Worm (Caenorhabditis elegans) whole organism, L4/young adult: ENCODE data around the gene rbm-28.

Experiments used
- W03F9.2 ChIP-seq: fragments of 150-350 bp; optimal IDR thresholded peaks from 2 replicates; lab custom pipeline; 2014; ENCODE audit warnings: missing biosample characterization, missing genetic modification characterization
- dao-5 ChIP-seq: sonication (generic microtip); optimal IDR thresholded peaks from 2 replicates; lab custom pipeline; 2016; ENCODE audit warnings: missing genotype, missing genetic modification characterization, moderate library complexity, missing compliant biosample characterization
- him-1 ChIP-seq: sonication (generic microtip); optimal IDR thresholded peaks from 2 replicates; lab custom pipeline; 2016; ENCODE audit warnings: missing genotype, missing genetic modification reagents, missing genetic modification characterization, missing compliant biosample characterization

Gene rbm-28

DNA sequence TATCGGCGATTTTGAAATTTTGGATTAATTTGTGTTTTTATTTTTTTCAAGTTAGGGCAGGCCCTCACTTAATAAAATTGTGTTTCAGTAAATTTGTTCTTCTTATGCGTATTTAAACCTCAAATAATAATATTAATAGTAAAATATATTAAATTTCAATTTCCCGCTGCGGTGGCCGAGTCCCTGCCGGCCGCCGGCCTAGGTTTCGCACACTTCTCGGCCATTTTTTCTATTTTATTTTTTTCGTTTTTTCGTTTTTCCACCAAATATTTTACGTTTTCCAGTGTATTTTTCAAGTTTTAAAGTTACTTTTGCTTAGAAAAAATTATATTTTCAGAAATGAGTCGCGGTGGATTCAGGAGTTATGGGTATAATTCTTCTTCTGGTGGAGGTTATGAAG, at the start of gene rbm-28:
TSS of gene rbm-28 (plus strand) at position 338 of the 400 bp plus-strand sequence.
- no peak for TF ChIP-seq him-1 (tag; lab: Kevin White, UChicago)
- TF ChIP-seq dao-5 (tag; lab: Kevin White, UChicago), result no peak
- peak; percentile 33 for TF ChIP-seq W03F9.2 (tag; lab: Kevin White, UChicago)

DNA sequence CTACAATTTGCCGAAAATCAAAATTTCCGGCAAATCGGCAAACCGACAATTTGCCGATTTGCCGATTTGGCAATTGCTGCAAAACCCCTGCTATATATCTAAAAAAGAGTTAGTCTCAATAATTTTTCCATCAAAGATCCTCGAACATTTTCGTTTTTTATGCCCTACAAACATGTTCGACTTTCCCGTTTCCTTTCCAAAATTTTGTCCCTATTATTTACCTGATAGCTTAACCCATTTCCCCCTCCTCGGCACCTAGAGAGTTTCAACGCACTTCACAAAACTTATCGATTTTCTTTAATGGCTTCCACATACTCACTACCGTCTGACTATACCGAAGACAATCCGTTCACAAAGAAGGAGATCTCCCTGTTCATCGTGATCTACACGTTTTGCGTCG, 48.4 kb upstream of the rbm-28 start, which contains the start of gene W01D2.6:
TSS of gene W01D2.6 (plus strand) at position 301 of the 400 bp plus-strand sequence.
- TF ChIP-seq dao-5 (tag; lab: Kevin White, UChicago) (no peak), W03F9.2 (tag; lab: Kevin White, UChicago) (no peak), him-1 (tag; lab: Kevin White, UChicago) (no peak)

DNA sequence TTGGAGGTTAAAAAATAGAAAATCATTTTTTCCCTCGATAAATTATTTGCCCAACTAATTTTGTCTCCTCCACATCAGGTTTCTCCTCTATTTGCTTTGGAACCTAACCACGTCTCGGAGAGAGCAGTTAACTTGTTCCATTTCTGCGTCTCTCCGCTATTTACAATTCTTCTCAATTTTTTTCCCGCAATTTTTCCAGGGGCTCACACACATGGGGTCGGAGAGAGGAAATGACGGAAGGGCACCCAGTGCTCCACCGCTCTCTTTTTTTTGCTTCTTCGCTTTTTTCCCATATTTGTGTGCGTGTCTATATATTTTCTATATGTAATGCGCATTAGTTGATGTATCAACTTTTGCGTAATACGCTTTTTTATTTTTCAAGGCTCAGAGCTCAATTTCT, 46.5 kb upstream of the rbm-28 start:
- TF ChIP-seq W03F9.2 (tag; lab: Kevin White, UChicago) (no peak), dao-5 (tag; lab: Kevin White, UChicago) (no peak), him-1 (tag; lab: Kevin White, UChicago) (no peak)

DNA sequence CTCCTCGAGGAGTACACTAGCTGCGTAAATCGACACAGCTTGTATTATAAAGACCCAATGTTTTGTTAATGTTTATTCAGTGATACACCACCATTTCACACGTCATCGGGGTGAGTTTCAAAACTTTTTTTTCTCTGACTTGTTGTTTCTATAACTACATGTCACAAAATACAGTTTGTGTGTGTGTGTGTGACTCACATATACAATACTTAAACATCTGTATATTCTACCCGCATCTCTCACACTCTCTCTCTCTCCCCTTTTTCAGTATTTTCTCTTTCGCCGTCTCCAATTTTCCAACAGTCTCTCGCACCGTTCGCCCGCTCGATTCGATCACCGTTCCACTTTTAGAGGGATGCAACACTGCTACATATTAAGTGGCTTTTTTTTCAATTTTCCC, 45.6 kb upstream of the rbm-28 start:
- TF ChIP-seq him-1 (tag; lab: Kevin White, UChicago) (no peak), dao-5 (tag; lab: Kevin White, UChicago) (no peak), W03F9.2 (tag; lab: Kevin White, UChicago) (no peak)

DNA sequence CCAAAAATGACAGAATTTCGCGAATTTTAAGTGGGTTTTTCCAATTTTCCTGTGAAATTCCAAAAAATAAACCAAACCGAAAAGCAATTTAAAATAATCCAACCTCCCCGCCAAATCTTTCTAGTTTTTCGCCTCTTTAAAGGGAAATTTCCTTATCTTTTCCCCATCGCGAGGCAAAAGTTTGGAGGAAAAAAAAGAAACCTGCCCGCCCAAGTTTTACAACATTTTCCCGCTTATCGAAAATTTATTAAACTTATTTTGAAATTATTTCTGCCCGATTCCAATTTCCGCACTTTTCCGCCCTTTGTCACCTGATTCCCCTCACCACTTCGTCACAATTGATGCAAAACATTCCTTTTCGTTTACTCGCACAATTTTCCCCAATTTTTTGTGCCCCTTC, 44.8 kb upstream of the rbm-28 start, which contains the start of gene osta-3:
TSS of gene osta-3 (plus strand) at position 301 of the 400 bp plus-strand sequence.
- no peak for TF ChIP-seq him-1 (tag; lab: Kevin White, UChicago)
- no peak for TF ChIP-seq W03F9.2 (tag; lab: Kevin White, UChicago)
- TF ChIP-seq dao-5 (tag; lab: Kevin White, UChicago), result no peak

DNA sequence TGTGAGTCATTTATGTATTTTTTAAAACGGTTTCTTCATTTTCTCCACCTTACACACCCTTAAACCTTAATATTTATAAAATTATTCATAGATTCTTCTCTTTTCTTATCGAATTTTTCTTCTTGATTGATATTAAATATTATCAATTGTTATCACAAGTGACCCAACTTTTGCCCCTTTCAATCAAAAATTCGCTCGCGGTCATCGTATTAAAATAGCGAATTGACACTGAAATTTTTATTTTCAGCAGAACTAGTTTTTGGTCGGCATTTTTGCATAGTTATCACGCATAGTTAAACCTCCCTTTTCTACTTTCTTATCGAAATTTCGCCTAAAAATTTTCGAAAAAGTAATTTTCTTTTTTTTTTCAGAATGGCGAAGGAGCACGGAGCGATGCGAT, 44.4 kb upstream of the rbm-28 start:
- TF ChIP-seq dao-5 (tag; lab: Kevin White, UChicago) (no peak), W03F9.2 (tag; lab: Kevin White, UChicago) (no peak), him-1 (tag; lab: Kevin White, UChicago) (no peak)

DNA sequence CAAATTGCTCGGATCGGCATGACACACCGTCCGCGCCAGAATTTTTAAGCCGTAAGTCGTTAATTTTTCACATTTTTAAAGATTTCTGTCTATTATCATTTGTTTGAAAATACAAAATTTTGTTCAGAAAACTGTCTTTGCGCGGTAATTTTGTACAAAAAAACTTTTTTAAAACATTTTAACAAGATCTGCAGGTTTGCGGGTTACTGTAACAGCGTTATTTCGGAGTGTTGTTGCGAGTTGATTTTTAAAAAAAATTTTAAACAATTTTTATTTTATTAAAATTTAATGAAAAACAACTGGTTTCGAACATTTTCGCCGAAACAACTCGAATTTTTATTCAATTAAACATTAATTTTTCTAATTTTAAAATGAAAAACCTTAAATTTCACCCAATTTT, 44.0 kb upstream of the rbm-28 start:
- TF ChIP-seq W03F9.2 (tag; lab: Kevin White, UChicago) (no peak), dao-5 (tag; lab: Kevin White, UChicago) (no peak), him-1 (tag; lab: Kevin White, UChicago) (no peak)

DNA sequence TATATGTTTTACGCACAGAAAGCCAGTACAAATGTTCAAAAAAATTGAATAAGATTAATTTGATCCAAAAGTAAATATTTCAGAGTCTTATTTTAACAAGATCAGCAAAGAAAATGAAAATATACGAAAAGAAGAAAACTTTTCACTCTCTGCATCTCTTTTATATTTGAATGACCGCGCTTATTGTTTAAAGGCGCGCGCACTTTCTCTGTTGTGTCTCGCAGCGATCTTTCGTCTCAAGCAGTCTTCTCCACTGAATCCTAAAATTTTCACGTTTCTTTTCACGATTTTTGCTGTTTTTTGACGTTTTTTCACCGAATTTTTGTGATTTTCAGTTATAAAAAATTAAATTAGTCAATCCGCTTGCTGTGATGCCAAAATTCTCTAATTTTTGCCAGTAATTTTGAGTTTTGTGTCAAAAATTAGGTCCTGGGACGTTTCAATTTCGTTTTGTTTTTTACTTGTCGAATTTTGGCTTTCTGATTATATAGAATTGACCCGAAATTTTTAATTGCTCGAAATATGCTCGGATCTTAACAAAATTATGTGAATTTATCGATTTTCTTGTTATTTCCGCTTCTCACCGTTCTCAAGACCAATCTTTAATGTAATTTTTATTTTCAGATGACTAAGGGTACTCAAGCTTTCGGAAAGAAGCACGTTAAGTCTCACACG, 42.0 kb upstream of the rbm-28 start, which contains the start of gene W01D2.1:
TSS of gene W01D2.1 (plus strand) at position 625 of the 675 bp plus-strand sequence.
- TF ChIP-seq dao-5 (tag; lab: Kevin White, UChicago), result no peak
- peak; percentile 24 for TF ChIP-seq W03F9.2 (tag; lab: Kevin White, UChicago)

DNA sequence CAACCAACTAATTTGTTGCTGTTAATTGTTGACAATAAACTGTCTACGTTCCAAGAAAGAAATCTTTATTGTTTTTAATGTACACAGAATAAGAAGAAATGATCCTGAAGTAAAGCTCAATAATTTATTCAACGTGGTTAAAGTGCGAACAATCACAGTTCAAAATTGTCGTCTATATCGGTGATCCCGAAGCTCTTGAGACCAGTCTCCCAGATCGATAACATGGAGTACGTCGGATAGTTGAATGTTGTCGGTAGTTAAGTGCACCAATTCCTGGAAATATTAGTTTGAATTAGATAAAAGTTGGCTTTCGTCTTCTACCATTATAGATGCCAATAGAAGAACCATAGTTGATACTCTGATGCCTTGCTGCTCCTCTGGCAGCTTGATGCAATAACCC, 41.0 kb upstream of the rbm-28 start:
- no peak for TF ChIP-seq W03F9.2 (tag; lab: Kevin White, UChicago)

DNA sequence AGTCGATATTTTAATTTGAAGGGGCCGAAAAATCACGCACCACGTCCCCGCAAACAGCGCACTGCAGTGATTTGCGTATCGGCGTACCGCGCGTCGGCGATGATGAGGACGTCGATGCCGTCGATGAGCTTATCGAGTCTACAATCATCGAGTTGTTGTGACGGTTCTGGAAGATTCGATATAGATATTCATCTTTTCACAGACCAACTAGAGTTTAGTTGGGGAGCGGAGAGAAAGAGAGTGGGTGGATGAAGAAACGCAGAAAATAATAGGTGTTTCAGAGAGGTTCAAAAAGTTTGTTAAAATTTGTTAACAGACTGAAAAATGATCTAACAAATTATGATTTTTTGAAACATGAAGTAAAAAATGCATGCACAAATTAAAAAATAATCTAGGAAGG, 38.7 kb upstream of the rbm-28 start, which contains the start of gene nhr-61:
TSS of gene nhr-61 (minus strand) at position 168 of the 400 bp plus-strand sequence.
- TF ChIP-seq him-1 (tag; lab: Kevin White, UChicago) (no peak), W03F9.2 (tag; lab: Kevin White, UChicago) (no peak), dao-5 (tag; lab: Kevin White, UChicago) (no peak)

DNA sequence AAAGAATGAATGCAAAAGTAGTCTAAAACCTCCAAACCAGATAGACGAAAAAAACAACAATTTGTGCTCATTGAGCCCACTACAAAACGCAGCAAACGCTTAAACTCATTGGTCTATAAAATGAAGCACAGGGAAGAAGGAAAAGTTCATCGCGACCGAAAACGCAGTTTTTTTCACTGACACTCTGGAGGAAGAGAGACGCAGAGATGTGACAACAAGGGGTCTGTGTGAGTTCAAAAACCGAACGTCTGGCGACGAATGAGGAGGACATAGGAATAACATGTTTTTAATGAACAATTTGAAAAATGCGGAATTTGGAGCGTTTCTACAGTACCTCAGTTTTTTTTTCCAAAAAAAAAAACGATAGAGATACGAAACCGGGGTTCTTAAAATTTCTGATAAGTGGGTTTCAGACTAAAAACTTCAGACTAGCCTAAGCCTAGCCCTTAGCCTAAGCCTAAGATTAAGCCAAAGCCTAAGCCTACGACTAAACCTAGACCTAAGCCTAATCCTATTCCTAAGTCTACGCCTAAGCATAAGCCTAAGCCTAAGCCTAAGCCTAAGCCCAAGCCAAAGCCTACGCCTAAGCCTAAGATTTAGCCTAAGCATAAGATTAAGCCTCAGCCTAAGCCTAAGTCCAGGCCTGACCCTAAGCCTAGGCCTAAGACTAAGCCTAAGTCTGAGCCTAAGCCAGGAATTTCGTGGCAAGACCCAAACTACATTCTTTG, 37.6 kb upstream of the rbm-28 start:
- TF ChIP-seq him-1 (tag; lab: Kevin White, UChicago), result no peak
- TF ChIP-seq W03F9.2 (tag; lab: Kevin White, UChicago), result no peak
- TF ChIP-seq dao-5 (tag; lab: Kevin White, UChicago), result no peak

DNA sequence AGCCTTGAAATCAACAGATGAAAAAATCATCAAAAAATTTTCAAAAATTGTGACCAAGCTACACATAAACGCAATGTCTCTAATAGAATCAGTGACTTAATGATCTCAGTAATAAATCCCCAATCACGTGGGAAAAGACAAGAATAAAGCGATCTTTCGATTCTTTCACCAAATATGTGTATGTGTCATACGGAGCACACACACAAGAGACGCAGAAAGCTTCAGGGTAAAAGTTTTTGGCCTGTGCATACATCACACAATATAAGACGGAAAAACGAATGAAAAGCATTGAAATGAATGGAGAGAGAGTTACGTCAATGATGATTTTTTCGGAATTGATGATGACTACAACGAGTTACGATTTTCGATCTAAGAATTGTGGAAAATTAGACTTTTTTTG, 36.6 kb upstream of the rbm-28 start:
- TF ChIP-seq dao-5 (tag; lab: Kevin White, UChicago) (no peak), him-1 (tag; lab: Kevin White, UChicago) (no peak), W03F9.2 (tag; lab: Kevin White, UChicago) (no peak)

DNA sequence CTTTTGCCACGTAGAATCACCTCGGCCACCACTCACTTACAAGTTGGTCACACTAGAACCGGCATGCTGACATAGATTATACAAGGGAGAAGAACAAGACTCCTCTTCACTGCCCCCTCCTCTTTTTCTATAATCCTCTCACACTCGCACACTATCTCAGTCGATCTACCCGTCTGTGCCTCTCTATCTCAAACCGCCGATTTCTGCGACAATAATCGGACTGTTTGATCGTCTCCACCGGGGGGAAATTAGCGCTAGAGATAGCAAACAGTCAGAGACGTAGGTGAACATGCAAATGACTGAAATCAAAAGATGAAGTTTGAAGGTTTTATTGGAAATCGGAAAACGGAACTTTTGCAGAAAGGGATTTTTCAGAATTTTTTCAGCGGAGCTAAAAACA, 34.6 kb upstream of the rbm-28 start:
- TF ChIP-seq him-1 (tag; lab: Kevin White, UChicago), result no peak
- no peak for TF ChIP-seq W03F9.2 (tag; lab: Kevin White, UChicago)
- no peak for TF ChIP-seq dao-5 (tag; lab: Kevin White, UChicago)
